Worm (Caenorhabditis elegans) whole organism, L4 larva: Measurements from ENCODE around the gene E02C12.11.

Experiments
- ceh-28 ChIP-seq: fragments of 150-350 bp; optimal IDR thresholded peaks from 2 replicates; lab custom pipeline; 2014; ENCODE audit warnings: missing biosample characterization, missing genetic modification reagents, missing genetic modification characterization
- ceh-44 ChIP-seq: fragments of 200-800 bp; sonication (Bioruptor generic); IDR thresholded peaks from 2 replicates; pipeline ENCODE4 v1.3.6; 2022; ENCODE audit warnings: missing genetic modification reagents, missing genetic modification characterization, missing compliant biosample characterization
- ceh-62 ChIP-seq: sonication (generic microtip); optimal IDR thresholded peaks from 2 replicates; lab custom pipeline; 2017; ENCODE audit warnings: missing biosample characterization, missing genetic modification characterization
- dve-1 ChIP-seq: sonication (generic microtip); optimal IDR thresholded peaks from 2 replicates; lab custom pipeline; 2017; ENCODE audit warnings: antibody characterized with exemption, mild to moderate bottlenecking, missing genetic modification characterization, missing compliant biosample characterization; ENCODE audit not compliant: insufficient read depth
- lin-13 ChIP-seq: fragments of 150-350 bp; optimal IDR thresholded peaks from 2 replicates; lab custom pipeline; 2014; ENCODE audit warnings: missing biosample characterization, missing genetic modification reagents, missing genetic modification characterization
- lin-39 ChIP-seq: fragments of 150-350 bp; optimal IDR thresholded peaks from 2 replicates; lab custom pipeline; 2014; ENCODE audit warnings: missing biosample characterization, missing genetic modification reagents, missing genetic modification characterization
- lsy-2 ChIP-seq, 2 experiments: fragments of 150-350 bp in 1 of 2; sonication (generic microtip) in 1 of 2; optimal IDR thresholded peaks; 2 replicates each; lab custom pipeline; 2014 to 2017; ENCODE audit warnings: missing biosample characterization in 2 of 2, missing genetic modification characterization in 2 of 2
- nhr-10 ChIP-seq: fragments of 150-350 bp; optimal IDR thresholded peaks from 2 replicates; lab custom pipeline; 2014; ENCODE audit warnings: missing biosample characterization, missing genetic modification characterization
- nhr-25 ChIP-seq: sonication (generic microtip); optimal IDR thresholded peaks from 2 replicates; lab custom pipeline; 2017; ENCODE audit warnings: missing genetic modification characterization, mild to moderate bottlenecking, missing compliant biosample characterization, antibody characterized with exemption, moderate library complexity, borderline replicate concordance; ENCODE audit not compliant: insufficient read depth
- nhr-77 ChIP-seq: fragments of 150-350 bp; optimal IDR thresholded peaks from 2 replicates; lab custom pipeline; 2014; ENCODE audit warnings: missing biosample characterization, missing genetic modification characterization
- pqm-1 ChIP-seq: sonication (generic microtip); optimal IDR thresholded peaks from 2 replicates; lab custom pipeline; 2017; ENCODE audit warnings: missing biosample characterization, missing genetic modification characterization
- snpc-4 ChIP-seq: fragments of 150-350 bp; optimal IDR thresholded peaks from 2 replicates; lab custom pipeline; 2014; ENCODE audit warnings: missing biosample characterization, missing genetic modification characterization
- ztf-11 ChIP-seq: fragments of 150-350 bp; optimal IDR thresholded peaks from 2 replicates; lab custom pipeline; 2014; ENCODE audit warnings: missing biosample characterization, missing genetic modification characterization

- TF ChIP-seq ceh-62 (tag; lab: Kevin White, UChicago) (no peak), lin-13 (GFP tag; lab: Kevin White, UChicago) (no peak), nhr-77 (tag; lab: Kevin White, UChicago) (no peak), ceh-28 (tag; lab: Kevin White, UChicago) (no peak), dve-1 (tag; lab: Kevin White, UChicago) (no peak), nhr-10 (no peak), ceh-44 (GFP tag; lab: Robert Waterston, UW) (no peak), lin-39 (tag; lab: Kevin White, UChicago) (no peak), lsy-2 (tag; optimal IDR thresholded peaks at IDR 0.05; lab: Kevin White, UChicago) (no peak), snpc-4 (tag; lab: Kevin White, UChicago) (no peak), ztf-11 (tag; lab: Kevin White, UChicago) (no peak), pqm-1 (tag; lab: Kevin White, UChicago) (no peak), nhr-25 (no peak)
These were observed 43.0 kb upstream of the E02C12.11 start for ce11 chrV:9422745-9423144.
